Worm (Caenorhabditis elegans) whole organism, early embryonic: ENCODE measurements around the gene tbx-35.
"Not testable (repeated sequence)": the region's sequence is repeated elsewhere in the genome, so short reads cannot be mapped to it uniquely, and the experiment has no call there.

Experiments
- aly-1 ChIP-seq: sonication (generic microtip); optimal IDR thresholded peaks from 2 replicates; lab custom pipeline; 2016; ENCODE audit warnings: missing genetic modification characterization, missing compliant biosample characterization
- ama-1 ChIP-seq: fragments of 150-350 bp; optimal IDR thresholded peaks from 2 replicates; lab custom pipeline; 2014
- ceh-36 ChIP-seq: sonication (generic microtip); optimal IDR thresholded peaks from 2 replicates; lab custom pipeline; 2016; ENCODE audit warnings: missing genetic modification characterization, inconsistent platforms, missing compliant biosample characterization
- hmbx-1 ChIP-seq: sonication (generic microtip); optimal IDR thresholded peaks from 2 replicates; lab custom pipeline; 2016; ENCODE audit warnings: mild to moderate bottlenecking, missing genetic modification characterization, missing compliant biosample characterization
- hnd-1 ChIP-seq: sonication (generic microtip); optimal IDR thresholded peaks from 2 replicates; lab custom pipeline; 2016; ENCODE audit warnings: missing genetic modification characterization, missing compliant biosample characterization
- pes-1 ChIP-seq: fragments of 200-800 bp; sonication (Bioruptor generic); IDR thresholded peaks from 2 replicates; pipeline ENCODE4 v1.3.6; 2022; ENCODE audit warnings: missing genetic modification reagents, missing genetic modification characterization, missing compliant biosample characterization
- scrt-1 ChIP-seq: fragments of 200-800 bp; sonication (Bioruptor generic); IDR thresholded peaks from 2 replicates; pipeline ENCODE4 v1.3.6; 2022; ENCODE audit warnings: missing genetic modification characterization, missing compliant biosample characterization
- tra-4 ChIP-seq: sonication (generic microtip); optimal IDR thresholded peaks from 2 replicates; lab custom pipeline; 2017; ENCODE audit warnings: missing genetic modification characterization, missing compliant biosample characterization

- not testable (repeated sequence) for TF ChIP-seq ceh-36 (tag; lab: Kevin White, UChicago); tra-4 (tag; lab: Kevin White, UChicago); hnd-1 (tag; lab: Kevin White, UChicago); aly-1 (tag; lab: Kevin White, UChicago); ama-1; scrt-1 (GFP tag; lab: Robert Waterston, UW); pes-1; hmbx-1 (tag; lab: Kevin White, UChicago)
Observed at ce11 chrII:5534939-5535338, 9.7 kb upstream of the tbx-35 start, which contains the start of gene hlh-25.
